Worm (Caenorhabditis elegans): ENCODE results near the gene nhr-103.

- TF ChIP-seq nhr-12 (tag; optimal IDR thresholded peaks at IDR 0.05): no peak
- TF ChIP-seq ztf-1 (GFP tag; conservative IDR thresholded peaks at IDR 0.05): no peak
- TF ChIP-seq snpc-4 (tag; optimal IDR thresholded peaks at IDR 0.05): no peak
- no peak for TF ChIP-seq ceh-16 (tag; optimal IDR thresholded peaks at IDR 0.05)
- TF ChIP-seq ZK546.5 (tag; optimal IDR thresholded peaks at IDR 0.05): no peak
- no peak for TF ChIP-seq nhr-11 (tag; optimal IDR thresholded peaks at IDR 0.05)
- TF ChIP-seq R02D3.7 (tag; optimal IDR thresholded peaks at IDR 0.05): no peak
- no peak for TF ChIP-seq ztf-11 (tag; optimal IDR thresholded peaks at IDR 0.05)
- no peak for TF ChIP-seq mbf-1 (tag; optimal IDR thresholded peaks at IDR 0.05)
- no peak for TF ChIP-seq F13H6.1 (tag; optimal IDR thresholded peaks at IDR 0.05)
- no peak for TF ChIP-seq nhr-25 (tag; optimal IDR thresholded peaks at IDR 0.05)
- TF ChIP-seq nhr-6 (tag; optimal IDR thresholded peaks at IDR 0.05): no peak
- no peak for TF ChIP-seq ztf-4 (tag; optimal IDR thresholded peaks at IDR 0.05)
Measured at ce11 chrV:2244751-2245150, 19.5 kb downstream of the nhr-103 start, which contains the start of gene cyp-33C5.
